Worm (Caenorhabditis elegans): ENCODE results near the gene Y55B1BR.6.

The Y55B1BR.6 gene

ce11 chrIII:502583-502982, 39.0 kb upstream of the Y55B1BR.6 start (continued):
- TF ChIP-seq unc-130 (tag; optimal IDR thresholded peaks at IDR 0.05) (peak; percentile 72), mdl-1 (tag; optimal IDR thresholded peaks at IDR 0.05) (peak in 1 of 2 experiments; percentile 73), efl-3 (GFP tag; optimal IDR thresholded peaks at IDR 0.05) (no peak), ceh-8 (GFP tag; optimal IDR thresholded peaks at IDR 0.05) (peak; percentile 41), egl-13 (tag; optimal IDR thresholded peaks at IDR 0.05) (peak; percentile 45), unc-86 (tag; optimal IDR thresholded peaks at IDR 0.05) (peak; percentile 45), snu-23 (GFP tag; optimal IDR thresholded peaks at IDR 0.05) (peak; percentile 88), elt-2 (tag; optimal IDR thresholded peaks at IDR 0.05) (peak; percentile 48), lin-13 (GFP tag; optimal IDR thresholded peaks at IDR 0.05) (peak; percentile 53), nhr-237 (tag; optimal IDR thresholded peaks at IDR 0.05) (no peak), fos-1 (tag; optimal IDR thresholded peaks at IDR 0.05) (peak; percentile 81), nhr-19 (GFP tag; conservative IDR thresholded peaks at IDR 0.05) (peak; percentile 56), xbp-1 (tag; optimal IDR thresholded peaks at IDR 0.05) (peak; percentile 71), C16A3.4 (tag; optimal IDR thresholded peaks at IDR 0.05) (peak; percentile 81), skn-1 (tag; optimal IDR thresholded peaks at IDR 0.05) (peak; percentile 61), dpl-1 (GFP tag; optimal IDR thresholded peaks at IDR 0.05) (peak; percentile 32 to 60 (median 57)), tbx-2 (tag; optimal IDR thresholded peaks at IDR 0.05) (peak; percentile 71), ceh-88 (GFP tag; IDR thresholded peaks at IDR 0.05) (peak; percentile 56), lsy-2 (tag; optimal IDR thresholded peaks at IDR 0.05) (peak; percentile 73 to 87), C34B4.2 (tag; optimal IDR thresholded peaks at IDR 0.05) (no peak), swsn-7 (tag; optimal IDR thresholded peaks at IDR 0.05) (peak; percentile 79), nhr-71 (tag; optimal IDR thresholded peaks at IDR 0.05) (peak; percentile 80), hlh-17 (GFP tag; optimal IDR thresholded peaks at IDR 0.05; ENCODE audit: borderline replicate concordance) (no peak), efl-1 (optimal IDR thresholded peaks at IDR 0.05) (peak; percentile 47 to 61), efl-1 (GFP tag; optimal IDR thresholded peaks at IDR 0.05 in 1 of 2) (peak; percentile 60 to 95), hpl-2 (GFP tag; optimal IDR thresholded peaks at IDR 0.05) (peak; percentile 3), pax-3 (tag; optimal IDR thresholded peaks at IDR 0.05) (peak; percentile 61), ceh-63 (GFP tag; optimal IDR thresholded peaks at IDR 0.05) (no peak), egl-27 (tag; optimal IDR thresholded peaks at IDR 0.05) (peak in 1 of 2 experiments; percentile 20), nhr-47 (tag; optimal IDR thresholded peaks at IDR 0.05) (peak; percentile 87), fkh-10 (GFP tag; optimal IDR thresholded peaks at IDR 0.05) (peak; percentile 39), nhr-85 (tag) (peak; percentile 68), mef-2 (tag; optimal IDR thresholded peaks at IDR 0.05) (peak; percentile 17), lin-15B (tag; optimal IDR thresholded peaks at IDR 0.05) (peak; percentile 25), unc-98 (GFP tag; IDR thresholded peaks at IDR 0.05) (0 out of 2 replicates have a peak, but pooled peaks have one; percentile 26), nhr-90 (tag; optimal IDR thresholded peaks at IDR 0.05; ENCODE audit: poor library complexity) (peak; percentile 81), nhr-12 (tag; optimal IDR thresholded peaks at IDR 0.05) (no peak), nhr-77 (tag; optimal IDR thresholded peaks at IDR 0.05) (peak; percentile 45), snpc-4 (tag; optimal IDR thresholded peaks at IDR 0.05) (peak; percentile 8), sox-4 (tag; optimal IDR thresholded peaks at IDR 0.05) (peak; percentile 54), sup-37 (GFP tag; optimal IDR thresholded peaks at IDR 0.05) (peak; percentile 22), lin-35 (GFP tag; optimal IDR thresholded peaks at IDR 0.05) (peak; percentile 74 to 83), ama-1 (optimal IDR thresholded peaks at IDR 0.05) (no peak), Y116A8C.19 (tag; optimal IDR thresholded peaks at IDR 0.05; ENCODE audit: borderline replicate concordance) (no peak), fkh-8 (tag; optimal IDR thresholded peaks at IDR 0.05) (peak; percentile 74), nhr-84 (tag; optimal IDR thresholded peaks at IDR 0.05) (no peak), isw-1 (GFP tag; IDR thresholded peaks at IDR 0.05) (peak; percentile 20; the same call in 1 of the 2 replicates)
